Worm (Caenorhabditis elegans): ENCODE results near the gene cyld-1.

- no peak for TF ChIP-seq F13H6.1 (tag; optimal IDR thresholded peaks at IDR 0.05)
- no peak for TF ChIP-seq lin-39 (tag; optimal IDR thresholded peaks at IDR 0.05)
- no peak for TF ChIP-seq ama-1 (optimal IDR thresholded peaks at IDR 0.05)
- no peak for TF ChIP-seq unc-62 (GFP tag; optimal IDR thresholded peaks at IDR 0.05)
- no peak for TF ChIP-seq nhr-77 (tag; optimal IDR thresholded peaks at IDR 0.05)
- no peak for TF ChIP-seq snpc-4 (tag; optimal IDR thresholded peaks at IDR 0.05)
- TF ChIP-seq fos-1 (tag; optimal IDR thresholded peaks at IDR 0.05): peak; percentile 56
- TF ChIP-seq lsy-2 (tag; optimal IDR thresholded peaks at IDR 0.05): peak in 1 of 2 experiments; percentile 6
These were observed 53.3 kb downstream of the cyld-1 start for ce11 chrIII:9857110-9857509.
